Worm (Caenorhabditis elegans): Measurements from ENCODE around the gene srw-32.

- TF ChIP-seq odd-2 (tag; optimal IDR thresholded peaks at IDR 0.05) (no peak), F13H6.1 (tag; optimal IDR thresholded peaks at IDR 0.05) (no peak), fkh-10 (GFP tag; optimal IDR thresholded peaks at IDR 0.05) (no peak), lim-6 (tag; optimal IDR thresholded peaks at IDR 0.05) (no peak), C38D4.7 (GFP tag; optimal IDR thresholded peaks at IDR 0.05) (no peak), fkh-6 (tag; optimal IDR thresholded peaks at IDR 0.05) (no peak), ceh-34 (tag; optimal IDR thresholded peaks at IDR 0.05) (no peak), nhr-232 (tag; optimal IDR thresholded peaks at IDR 0.05) (no peak), sdc-2 (tag; optimal IDR thresholded peaks at IDR 0.05) (no peak), ama-1 (optimal IDR thresholded peaks at IDR 0.05) (no peak), C08G9.2 (tag; optimal IDR thresholded peaks at IDR 0.05) (no peak), ttx-3 (tag; optimal IDR thresholded peaks at IDR 0.05) (no peak)
Measured at ce11 chrV:17496071-17496470, 12.5 kb upstream of the srw-32 start, which contains the start of gene srh-118.

Measured in whole organism, late embryonic.